Fruit fly (Drosophila melanogaster) whole organism, embryonic: Measurements from ENCODE around the gene CG10413.
A peak's percentile ranks its signal among the peaks of the same experiment; 100 is the strongest.

Source experiments
- Awh ChIP-seq: fragments of 200-800 bp; sonication (Bioruptor generic); IDR thresholded peaks from 2 replicates; pipeline ENCODE4, ENCODE4 v1.3.6; 2022; ENCODE audit warnings: missing biosample characterization, missing genetic modification characterization
- Bgb ChIP-seq: fragments of 200-800 bp; sonication (Bioruptor generic); IDR thresholded peaks from 2 replicates; pipeline ENCODE4 v1.3.6; 2022; ENCODE audit warnings: missing biosample characterization, missing genetic modification characterization; ENCODE audit not compliant: partially characterized antibody
- C15 ChIP-seq: fragments of 200-800 bp; sonication (Bioruptor generic); IDR thresholded peaks from 3 replicates; pipeline ENCODE4 v1.3.6; 2022; ENCODE audit warnings: missing biosample characterization, missing genetic modification characterization
- CG10147 ChIP-seq: fragments of 200-800 bp; sonication (Bioruptor generic); optimal IDR thresholded peaks from 2 replicates; lab custom pipeline; 2019; ENCODE audit warnings: missing biosample characterization, mild to moderate bottlenecking, missing genetic modification characterization, moderate library complexity
- CG11085 ChIP-seq: fragments of 200-800 bp; sonication (Bioruptor generic); IDR thresholded peaks from 2 replicates; pipeline ENCODE4 v1.3.6; 2022; ENCODE audit warnings: missing biosample characterization, missing genetic modification characterization
- CG11247 ChIP-seq: fragments of 200-800 bp; sonication (Bioruptor generic); IDR thresholded peaks from 2 replicates; pipeline ENCODE4 v1.3.6; 2022; ENCODE audit warnings: missing biosample characterization, missing genetic modification characterization
- CG11504 ChIP-seq: fragments of 200-800 bp; sonication (Bioruptor generic); optimal IDR thresholded peaks from 3 replicates; lab custom pipeline; 2019; ENCODE audit warnings: missing biosample characterization, mild to moderate bottlenecking, missing genetic modification characterization, moderate library complexity
- CG11560 ChIP-seq: fragments of 200-800 bp; sonication (Bioruptor generic); IDR thresholded peaks from 3 replicates; pipeline ENCODE4 v1.3.6; 2022; ENCODE audit warnings: missing biosample characterization, missing genetic modification characterization
- CG12071 ChIP-seq: fragments of 200-800 bp; sonication (Bioruptor generic); optimal IDR thresholded peaks from 3 replicates; lab custom pipeline; 2018; ENCODE audit warnings: missing biosample characterization, mild to moderate bottlenecking, missing genetic modification characterization
- CG12299 ChIP-seq: fragments of 200-800 bp; sonication (Bioruptor generic); optimal IDR thresholded peaks from 2 replicates; lab custom pipeline; 2018; ENCODE audit warnings: missing biosample characterization, mild to moderate bottlenecking, missing genetic modification characterization
- CG12659 ChIP-seq: fragments of 200-800 bp; sonication (Bioruptor generic); optimal IDR thresholded peaks from 3 replicates; lab custom pipeline; 2017; ENCODE audit warnings: mild to moderate bottlenecking, missing biosample characterization, missing genetic modification reagents, missing genetic modification characterization
- CG2202 ChIP-seq: fragments of 200-800 bp; sonication (Bioruptor generic); optimal IDR thresholded peaks from 2 replicates; lab custom pipeline; 2018; ENCODE audit warnings: missing biosample characterization, mild to moderate bottlenecking, missing genetic modification characterization
- CG31365 ChIP-seq: fragments of 200-800 bp; sonication (Bioruptor generic); optimal IDR thresholded peaks from 2 replicates; lab custom pipeline; 2018; ENCODE audit warnings: missing biosample characterization, mild to moderate bottlenecking, missing genetic modification characterization
- CG31441 ChIP-seq: fragments of 200-800 bp; sonication (Bioruptor generic); IDR thresholded peaks from 2 replicates; pipeline ENCODE4 v1.3.6; 2022; ENCODE audit warnings: missing biosample characterization, missing genetic modification characterization
- CG33213 ChIP-seq: fragments of 200-800 bp; sonication (Bioruptor generic); optimal IDR thresholded peaks from 3 replicates; lab custom pipeline; 2016; ENCODE audit warnings: missing biosample characterization, missing genetic modification characterization
- CG42726 ChIP-seq: fragments of 200-800 bp; sonication (Bioruptor generic); IDR thresholded peaks from 2 replicates; pipeline ENCODE4 v1.3.6; 2022; ENCODE audit warnings: missing biosample characterization, missing genetic modification characterization; ENCODE audit not compliant: partially characterized antibody
- CG6689 ChIP-seq: fragments of 200-800 bp; sonication (Bioruptor generic); IDR thresholded peaks from 2 replicates; pipeline ENCODE4 v1.3.6; 2022; ENCODE audit warnings: missing biosample characterization, missing genetic modification characterization
- CG6765 ChIP-seq: fragments of 200-800 bp; sonication (Bioruptor generic); optimal IDR thresholded peaks from 3 replicates; lab custom pipeline; 2017; ENCODE audit warnings: missing biosample characterization, mild to moderate bottlenecking, missing genetic modification characterization
- CG6813 ChIP-seq: fragments of 200-800 bp; sonication (Bioruptor generic); optimal IDR thresholded peaks from 2 replicates; lab custom pipeline; 2017; ENCODE audit warnings: missing biosample characterization, missing genetic modification characterization, mild to moderate bottlenecking, moderate library complexity, missing genetic modification reagents
- CG7745 ChIP-seq: fragments of 200-800 bp; sonication (Bioruptor generic); optimal IDR thresholded peaks from 2 replicates; lab custom pipeline; 2018; ENCODE audit warnings: missing biosample characterization, mild to moderate bottlenecking, missing genetic modification characterization, moderate library complexity
- CG7839 ChIP-seq: fragments of 200-800 bp; sonication (Bioruptor generic); optimal IDR thresholded peaks from 3 replicates; lab custom pipeline; 2018; ENCODE audit warnings: missing biosample characterization, mild to moderate bottlenecking, missing genetic modification characterization, moderate library complexity
- CG9215 ChIP-seq: fragments of 200-800 bp; sonication (Bioruptor generic); IDR thresholded peaks from 2 replicates; pipeline ENCODE4 v1.3.6; 2022; ENCODE audit warnings: missing biosample characterization, missing genetic modification characterization
- D19B ChIP-seq: fragments of 200-800 bp; sonication (Bioruptor generic); optimal IDR thresholded peaks from 2 replicates; lab custom pipeline; 2017; ENCODE audit warnings: missing biosample characterization, mild to moderate bottlenecking, missing genetic modification characterization
- Dad ChIP-seq: fragments of 200-800 bp; sonication (Bioruptor generic); optimal IDR thresholded peaks from 3 replicates; lab custom pipeline; 2016; ENCODE audit warnings: missing biosample characterization, missing genetic modification characterization
- Elba2 ChIP-seq: fragments of 200-800 bp; sonication (Bioruptor generic); optimal IDR thresholded peaks from 3 replicates; lab custom pipeline; 2016; ENCODE audit warnings: missing biosample characterization, missing genetic modification characterization
- HLH54F ChIP-seq: fragments of 200-800 bp; sonication (Bioruptor generic); optimal IDR thresholded peaks from 3 replicates; lab custom pipeline; 2016; ENCODE audit warnings: missing biosample characterization, missing genetic modification characterization
- HLHmδ ChIP-seq: fragments of 200-800 bp; sonication (Bioruptor generic); optimal IDR thresholded peaks from 2 replicates; lab custom pipeline; 2018; ENCODE audit warnings: missing biosample characterization, mild to moderate bottlenecking, missing genetic modification characterization, moderate library complexity
- Lim3 ChIP-seq: fragments of 200-800 bp; sonication (Bioruptor generic); IDR thresholded peaks from 2 replicates; pipeline ENCODE4 v1.3.6; 2022; ENCODE audit warnings: missing biosample characterization, missing genetic modification characterization
- Lpt ChIP-seq: fragments of >200 bp; optimal IDR thresholded peaks from 2 replicates; lab custom pipeline; 2018; ENCODE audit warnings: missing biosample characterization, missing genetic modification characterization
- Nf-YB ChIP-seq: fragments of 200-800 bp; sonication (Bioruptor generic); optimal IDR thresholded peaks from 3 replicates; lab custom pipeline; 2019; ENCODE audit warnings: missing biosample characterization, mild to moderate bottlenecking, missing genetic modification characterization, moderate library complexity
- chinmo ChIP-seq: fragments of 200-800 bp; sonication (Bioruptor generic); IDR thresholded peaks from 4 replicates; pipeline ENCODE4 v1.3.6; 2022; ENCODE audit warnings: missing biosample characterization, missing genetic modification characterization; ENCODE audit not compliant: partially characterized antibody
- crol ChIP-seq: fragments of 200-800 bp; sonication (Bioruptor generic); IDR thresholded peaks from 2 replicates; pipeline ENCODE4 v1.3.6; 2022; ENCODE audit warnings: missing biosample characterization, missing genetic modification characterization
- disco-r ChIP-seq: fragments of 200-800 bp; sonication (Bioruptor generic); optimal IDR thresholded peaks from 2 replicates; lab custom pipeline; 2016; ENCODE audit warnings: missing biosample characterization, missing genetic modification characterization
- fd102C ChIP-seq: fragments of 200-800 bp; sonication (Bioruptor generic); optimal IDR thresholded peaks from 2 replicates; lab custom pipeline; 2018; ENCODE audit warnings: missing biosample characterization, mild to moderate bottlenecking, missing genetic modification characterization, moderate library complexity
- ftz-f1 ChIP-seq: fragments of 200-800 bp; sonication (Bioruptor generic); optimal IDR thresholded peaks from 2 replicates; lab custom pipeline; 2016; ENCODE audit warnings: missing biosample characterization, missing genetic modification characterization
- fu2 ChIP-seq: fragments of 200-800 bp; sonication (Bioruptor generic); optimal IDR thresholded peaks from 2 replicates; lab custom pipeline; 2016; ENCODE audit warnings: missing biosample characterization, missing genetic modification characterization
- gce ChIP-seq: fragments of 200-800 bp; sonication (Bioruptor generic); IDR thresholded peaks from 3 replicates; pipeline ENCODE4 v1.3.6; 2022; ENCODE audit warnings: missing biosample characterization, missing genetic modification characterization
- gcm ChIP-seq: fragments of 200-800 bp; sonication (Bioruptor generic); optimal IDR thresholded peaks from 2 replicates; lab custom pipeline; 2019; ENCODE audit warnings: missing biosample characterization, mild to moderate bottlenecking, missing genetic modification characterization, moderate library complexity
- ham ChIP-seq: fragments of 200-800 bp; sonication (Bioruptor generic); IDR thresholded peaks from 2 replicates; pipeline ENCODE4 v1.3.6; 2022; ENCODE audit warnings: missing biosample characterization, missing genetic modification characterization
- jing ChIP-seq: fragments of 200-800 bp; sonication (Bioruptor generic); optimal IDR thresholded peaks from 2 replicates; lab custom pipeline; 2018; ENCODE audit warnings: missing biosample characterization, mild to moderate bottlenecking, missing genetic modification characterization
- oc ChIP-seq: fragments of 200-800 bp; sonication (Bioruptor generic); optimal IDR thresholded peaks from 2 replicates; lab custom pipeline; 2018; ENCODE audit warnings: missing biosample characterization, mild to moderate bottlenecking, missing genetic modification characterization, moderate library complexity
- pan ChIP-seq, 4 experiments: fragments of >200 bp in 3 of 4; fragments of 200-800 bp in 1 of 4; sonication (Bioruptor generic) in 1 of 4; optimal IDR thresholded peaks in 3 of 4; IDR thresholded peaks in 1 of 4; 2 replicates each; pipeline versions ENCODE4 v1.3.6 to Lab custom; 2017 to 2022; ENCODE audit warnings: missing biosample characterization in 2 of 4, missing genetic modification characterization in 2 of 4, mixed read lengths in 1 of 4
- psq ChIP-seq: fragments of 200-800 bp; sonication (Bioruptor generic); optimal IDR thresholded peaks from 2 replicates; lab custom pipeline; 2017; ENCODE audit warnings: missing biosample characterization, missing genetic modification characterization
- shn ChIP-seq: fragments of 200-800 bp; sonication (Bioruptor generic); optimal IDR thresholded peaks from 3 replicates; lab custom pipeline; 2016; ENCODE audit warnings: missing biosample characterization, missing genetic modification characterization
- sisA ChIP-seq: fragments of 200-800 bp; sonication (Bioruptor generic); IDR thresholded peaks from 2 replicates; pipeline ENCODE4 v1.3.6; 2022; ENCODE audit warnings: missing biosample characterization, missing genetic modification characterization
- slbo ChIP-seq: fragments of 200-800 bp; sonication (Bioruptor generic); IDR thresholded peaks from 2 replicates; pipeline ENCODE4 v1.3.6; 2022; ENCODE audit warnings: missing biosample characterization, missing genetic modification characterization
- ttk ChIP-seq: fragments of 200-800 bp; sonication (Bioruptor generic); IDR thresholded peaks from 2 replicates; pipeline ENCODE4 v2.1.2; 2022; ENCODE audit warnings: missing biosample characterization, missing genetic modification characterization
- unpg ChIP-seq: fragments of 200-800 bp; sonication (Bioruptor generic); optimal IDR thresholded peaks from 3 replicates; lab custom pipeline; 2018; ENCODE audit warnings: missing biosample characterization, mild to moderate bottlenecking, missing genetic modification characterization, moderate library complexity
- wdn ChIP-seq: fragments of 200-800 bp; sonication (Bioruptor generic); IDR thresholded peaks from 2 replicates; pipeline ENCODE4 v1.3.6; 2022; ENCODE audit warnings: missing biosample characterization, missing genetic modification characterization
- wek ChIP-seq: fragments of 200-800 bp; sonication (Bioruptor generic); optimal IDR thresholded peaks from 3 replicates; lab custom pipeline; 2018; ENCODE audit warnings: missing biosample characterization, mild to moderate bottlenecking, missing genetic modification characterization, moderate library complexity
- zen ChIP-seq: fragments of 200-800 bp; sonication (Bioruptor generic); optimal IDR thresholded peaks from 3 replicates; lab custom pipeline; 2018; ENCODE audit warnings: missing biosample characterization, mild to moderate bottlenecking, missing genetic modification characterization, moderate library complexity

The CG10413 gene

dm6 chr2L:18584617-18585016, 20.4 kb downstream of the CG10413 start (continued):
- TF ChIP-seq HLHmδ (no peak), CG12659 (GFP tag; lab: Kevin White, UChicago) (no peak), oc (tag; lab: Kevin White, UChicago) (no peak), CG12071 (no peak), CG7745 (tag; lab: Kevin White, UChicago) (no peak), CG9215 (GFP tag; lab: Robert Waterston, UW) (no peak), CG11504 (tag; lab: Kevin White, UChicago) (peak; percentile 42), Bgb (GFP tag; lab: Robert Waterston, UW) (no peak), CG7839 (no peak), CG12299 (tag; lab: Kevin White, UChicago) (no peak), Nf-YB (GFP tag; lab: Kevin White, UChicago) (no peak), CG6813 (GFP tag; lab: Kevin White, UChicago) (no peak), HLH54F (GFP tag; lab: Kevin White, UChicago) (no peak), CG6765 (no peak), ttk (GFP tag; lab: Robert Waterston, UW) (no peak), wdn (no peak), gcm (no peak), CG31365 (tag; lab: Kevin White, UChicago) (no peak), CG6689 (GFP tag; lab: Robert Waterston, UW) (peak; percentile 54), sisA (GFP tag; lab: Robert Waterston, UW) (peak; percentile 65), CG42726 (GFP tag; lab: Robert Waterston, UW) (no peak), Lpt (GFP tag; lab: Kevin White, UChicago) (no peak), fd102C (GFP tag; lab: Kevin White, UChicago) (no peak), CG11085 (GFP tag; lab: Robert Waterston, UW) (0 out of 2 replicates have a peak, but pooled peaks have one; percentile 14), Awh (GFP tag; lab: Robert Waterston, UW) (no peak), slbo (GFP tag; lab: Robert Waterston, UW) (peak; percentile 52), CG11560 (no peak), pan (optimal IDR thresholded peaks at IDR 0.05; lab: Kevin White, UChicago) (no peak), pan (GFP tag; optimal IDR thresholded peaks at IDR 0.05 in 1 of 2, IDR thresholded peaks at IDR 0.05 in 1 of 2) (peak in 1 of 2 experiments; percentile 55), C15 (GFP tag; lab: Robert Waterston, UW) (no peak), fu2 (GFP tag; lab: Kevin White, UChicago) (no peak), psq (GFP tag; lab: Kevin White, UChicago) (no peak), disco-r (GFP tag; lab: Kevin White, UChicago) (no peak), shn (no peak), crol (GFP tag; lab: Robert Waterston, UW) (no peak), CG2202 (tag; lab: Kevin White, UChicago) (no peak), unpg (GFP tag; lab: Kevin White, UChicago) (no peak), Dad (GFP tag; lab: Kevin White, UChicago) (no peak), gce (no peak), CG11247 (GFP tag; lab: Robert Waterston, UW) (no peak), CG31441 (GFP tag; lab: Robert Waterston, UW) (no peak), wek (GFP tag; lab: Kevin White, UChicago) (no peak), chinmo (GFP tag; lab: Robert Waterston, UW) (no peak), CG33213 (GFP tag; lab: Kevin White, UChicago) (no peak), Elba2 (GFP tag; lab: Kevin White, UChicago) (no peak), ham (GFP tag; lab: Robert Waterston, UW) (no peak), jing (GFP tag; lab: Kevin White, UChicago) (no peak), Lim3 (no peak), ftz-f1 (GFP tag; lab: Kevin White, UChicago) (no peak), CG10147 (GFP tag; lab: Kevin White, UChicago) (no peak), D19B (GFP tag; lab: Kevin White, UChicago) (no peak), zen (tag; lab: Kevin White, UChicago) (no peak)
